Fruit fly (Drosophila melanogaster): Measurements from ENCODE around the gene CG42834.

The CG42834 gene

DNA sequence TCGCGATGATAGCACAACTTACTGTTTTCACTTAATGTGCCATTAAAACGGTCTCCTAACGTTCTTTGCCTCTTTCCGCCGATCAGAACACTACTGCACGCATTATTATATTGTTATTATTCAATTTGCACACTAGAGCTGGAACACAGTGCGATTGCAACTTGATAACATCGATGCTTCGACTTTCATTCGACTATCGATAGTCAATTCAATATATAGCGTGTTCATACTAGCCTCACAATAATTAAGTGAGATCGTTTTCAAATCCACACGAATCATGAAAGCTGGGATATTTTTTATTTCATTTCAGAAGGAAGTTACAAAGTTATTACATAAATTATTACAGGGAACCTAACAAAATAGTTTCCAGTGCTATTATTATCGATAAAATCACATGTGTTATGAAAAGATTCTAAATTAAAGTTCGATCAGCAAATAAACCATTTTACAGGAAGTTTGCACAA, 17.2 kb upstream of the CG42834 start (continued):
- TF ChIP-seq CG18599 (GFP tag; optimal IDR thresholded peaks at IDR 0.05) (peak; percentile 59), croc (GFP tag; conservative IDR thresholded peaks at IDR 0.05) (no peak), CG1529 (GFP tag; optimal IDR thresholded peaks at IDR 0.05) (no peak), CG7357 (GFP tag; IDR thresholded peaks at IDR 0.05) (peak; percentile 94), CG2129 (GFP tag; IDR thresholded peaks at IDR 0.05; ENCODE audit: partially characterized antibody) (0 out of 2 replicates have a peak, but pooled peaks have one; percentile 19), dmrt99B (tag; optimal IDR thresholded peaks at IDR 0.05) (peak; percentile 47), CG12104 (GFP tag; optimal IDR thresholded peaks at IDR 0.05) (peak; percentile 17), CG8944 (GFP tag; optimal IDR thresholded peaks at IDR 0.05) (no peak), CG10543 (GFP tag; optimal IDR thresholded peaks at IDR 0.05) (no peak), Adf1 (GFP tag; IDR thresholded peaks at IDR 0.05) (no peak), Med (GFP tag) (peak; percentile 83), Eip74EF (GFP tag; optimal IDR thresholded peaks at IDR 0.05) (no peak), D19A (tag; optimal IDR thresholded peaks at IDR 0.05) (peak; percentile 2), Ravus (GFP tag; IDR thresholded peaks at IDR 0.05) (no peak), vnd (GFP tag; IDR thresholded peaks at IDR 0.05; ENCODE audit: partially characterized antibody) (peak; percentile 72), chif (GFP tag; optimal IDR thresholded peaks at IDR 0.05) (peak in 1 of 2 experiments; percentile 43), Atf-2 (GFP tag; optimal IDR thresholded peaks at IDR 0.05) (peak; percentile 47), wek (GFP tag; optimal IDR thresholded peaks at IDR 0.05) (no peak), CG10565 (GFP tag; optimal IDR thresholded peaks at IDR 0.05) (no peak), chm (GFP tag; IDR thresholded peaks at IDR 0.05) (no peak), CG30431 (GFP tag; optimal IDR thresholded peaks at IDR 0.05) (no peak), fu2 (GFP tag; optimal IDR thresholded peaks at IDR 0.05) (peak; percentile 67), Hr39 (optimal IDR thresholded peaks at IDR 0.05) (no peak), CG18619 (GFP tag; optimal IDR thresholded peaks at IDR 0.05) (peak; percentile 15), HHEX (GFP tag; optimal IDR thresholded peaks at IDR 0.05) (no peak), sens-2 (GFP tag; IDR thresholded peaks at IDR 0.05) (no peak), Hmr (GFP tag; optimal IDR thresholded peaks at IDR 0.05) (peak; percentile 71), lilli (GFP tag; optimal IDR thresholded peaks at IDR 0.05) (peak; percentile 83), sisA (GFP tag; IDR thresholded peaks at IDR 0.05) (no peak), Camta (GFP tag; optimal IDR thresholded peaks at IDR 0.05) (peak; percentile 53), zen2 (GFP tag; IDR thresholded peaks at IDR 0.05; ENCODE audit: partially characterized antibody) (peak; percentile 63; the same call in 1 of the 3 replicates), CG8089 (GFP tag; optimal IDR thresholded peaks at IDR 0.05) (no peak), CG11247 (GFP tag; IDR thresholded peaks at IDR 0.05) (peak; percentile 36; the same call in 1 of the 2 replicates), CG17802 (tag; optimal IDR thresholded peaks at IDR 0.05) (peak; percentile 66), CG10321 (GFP tag; IDR thresholded peaks at IDR 0.05) (no peak), aop (GFP tag; IDR thresholded peaks at IDR 0.05) (no peak), cato (GFP tag; optimal IDR thresholded peaks at IDR 0.05; ENCODE audit: borderline replicate concordance) (peak; percentile 6), Awh (GFP tag; IDR thresholded peaks at IDR 0.05) (no peak), CG17829 (tag; optimal IDR thresholded peaks at IDR 0.05) (peak; percentile 48), Dref (GFP tag; IDR thresholded peaks at IDR 0.05) (peak; percentile 92), emc (GFP tag; optimal IDR thresholded peaks at IDR 0.05) (no peak), mirr (GFP tag; optimal IDR thresholded peaks at IDR 0.05) (peak; percentile 17), grn (GFP tag; optimal IDR thresholded peaks at IDR 0.05) (peak; percentile 76), CG1024 (GFP tag; IDR thresholded peaks at IDR 0.05) (peak; percentile 71), corto (GFP tag; optimal IDR thresholded peaks at IDR 0.05) (no peak), CG5245 (GFP tag; optimal IDR thresholded peaks at IDR 0.05) (no peak), CG11695 (GFP tag; IDR thresholded peaks at IDR 0.05) (0 out of 3 replicates have a peak, but pooled peaks have one; percentile 44), PHDP (tag; optimal IDR thresholded peaks at IDR 0.05) (peak; percentile 68), trh (GFP tag; optimal IDR thresholded peaks at IDR 0.05) (no peak), CG11085 (GFP tag; IDR thresholded peaks at IDR 0.05) (no peak), B-H2 (GFP tag; optimal IDR thresholded peaks at IDR 0.05) (peak; percentile 40)
